Worm (Caenorhabditis elegans) whole organism, L2 larva: ENCODE measurements around the gene phf-32.

ENCODE experiments used
- C34F6.9 ChIP-seq: fragments of 150-350 bp; optimal IDR thresholded peaks from 2 replicates; lab custom pipeline; 2014; ENCODE audit warnings: missing biosample characterization, missing genetic modification characterization
- F13H6.1 ChIP-seq: sonication (generic microtip); optimal IDR thresholded peaks from 2 replicates; lab custom pipeline; 2016; ENCODE audit warnings: missing genetic modification characterization, missing compliant biosample characterization
- R02D3.7 ChIP-seq: fragments of 150-350 bp; optimal IDR thresholded peaks from 2 replicates; lab custom pipeline; 2014; ENCODE audit warnings: missing biosample characterization, missing genetic modification characterization
- Y55F3AM.14 ChIP-seq: fragments of 200-800 bp; sonication (Bioruptor generic); optimal IDR thresholded peaks from 2 replicates; lab custom pipeline; 2018; ENCODE audit warnings: mild to moderate bottlenecking, missing genetic modification characterization, missing compliant biosample characterization
- alr-1 ChIP-seq: fragments of 150-350 bp; optimal IDR thresholded peaks from 2 replicates; lab custom pipeline; 2014; ENCODE audit warnings: missing biosample characterization, missing genetic modification characterization
- ama-1 ChIP-seq: fragments of 150-350 bp; optimal IDR thresholded peaks from 2 replicates; lab custom pipeline; 2018; ENCODE audit warnings: inconsistent platforms
- blmp-1 ChIP-seq: sonication (generic microtip); optimal IDR thresholded peaks from 2 replicates; lab custom pipeline; 2017; ENCODE audit warnings: missing genetic modification characterization, mild to moderate bottlenecking, missing compliant biosample characterization, antibody characterized with exemption, moderate library complexity; ENCODE audit not compliant: insufficient read depth
- ceh-82 ChIP-seq: fragments of 150-350 bp; optimal IDR thresholded peaks from 2 replicates; lab custom pipeline; 2014; ENCODE audit warnings: missing biosample characterization, missing genetic modification characterization
- crh-2 ChIP-seq: sonication (generic microtip); optimal IDR thresholded peaks from 2 replicates; lab custom pipeline; 2017; ENCODE audit warnings: missing biosample characterization, missing genetic modification characterization
- dmd-4 ChIP-seq: sonication (generic microtip); optimal IDR thresholded peaks from 2 replicates; lab custom pipeline; 2017; ENCODE audit warnings: missing biosample characterization, missing genetic modification characterization
- elt-3 ChIP-seq: sonication (generic microtip); optimal IDR thresholded peaks from 2 replicates; lab custom pipeline; 2017; ENCODE audit warnings: missing biosample characterization, missing genetic modification characterization
- fos-1 ChIP-seq: fragments of 150-350 bp; optimal IDR thresholded peaks from 2 replicates; lab custom pipeline; 2014; ENCODE audit warnings: missing biosample characterization, missing genetic modification characterization
- gmeb-1 ChIP-seq: fragments of 150-350 bp; optimal IDR thresholded peaks from 2 replicates; lab custom pipeline; 2014; ENCODE audit warnings: missing biosample characterization, missing genetic modification characterization
- lin-11 ChIP-seq: fragments of 150-350 bp; sonication (generic microtip); optimal IDR thresholded peaks from 2 replicates; lab custom pipeline; 2014; ENCODE audit warnings: missing biosample characterization, missing genetic modification characterization, inconsistent platforms, mixed read lengths
- lin-39 ChIP-seq: fragments of 150-350 bp; optimal IDR thresholded peaks from 2 replicates; lab custom pipeline; 2014; ENCODE audit warnings: missing biosample characterization, missing genetic modification reagents, missing genetic modification characterization
- lsy-2 ChIP-seq, 2 experiments: fragments of 150-350 bp in 1 of 2; sonication (generic microtip) in 1 of 2; optimal IDR thresholded peaks; 2 replicates each; lab custom pipeline; 2014 to 2017; ENCODE audit warnings: missing biosample characterization in 2 of 2, missing genetic modification characterization in 2 of 2
- mbf-1 ChIP-seq: sonication (generic microtip); optimal IDR thresholded peaks from 2 replicates; lab custom pipeline; 2017; ENCODE audit warnings: missing biosample characterization, missing genetic modification characterization
- nhr-10 ChIP-seq: sonication (generic microtip); optimal IDR thresholded peaks from 2 replicates; lab custom pipeline; 2017; ENCODE audit warnings: missing biosample characterization, missing genetic modification characterization
- nhr-11 ChIP-seq: fragments of 150-350 bp; optimal IDR thresholded peaks from 2 replicates; lab custom pipeline; 2014; ENCODE audit warnings: missing biosample characterization, missing genetic modification characterization
- nhr-12 ChIP-seq: fragments of 150-350 bp; optimal IDR thresholded peaks from 2 replicates; lab custom pipeline; 2014; ENCODE audit warnings: missing biosample characterization, missing genetic modification characterization
- nhr-129 ChIP-seq: fragments of 150-350 bp; optimal IDR thresholded peaks from 2 replicates; lab custom pipeline; 2014; ENCODE audit warnings: missing biosample characterization, missing genetic modification characterization
- nhr-21 ChIP-seq: fragments of 150-350 bp; optimal IDR thresholded peaks from 2 replicates; lab custom pipeline; 2014; ENCODE audit warnings: missing biosample characterization, missing genetic modification characterization
- nhr-23 ChIP-seq: fragments of 150-350 bp; optimal IDR thresholded peaks from 2 replicates; lab custom pipeline; 2014; ENCODE audit warnings: missing biosample characterization, missing genetic modification reagents, missing genetic modification characterization
- nhr-25 ChIP-seq: fragments of 150-350 bp; sonication (generic microtip); optimal IDR thresholded peaks from 3 replicates; lab custom pipeline; 2014; ENCODE audit warnings: missing biosample characterization, missing genetic modification characterization
- nhr-6 ChIP-seq: fragments of 150-350 bp; optimal IDR thresholded peaks from 2 replicates; lab custom pipeline; 2014; ENCODE audit warnings: missing biosample characterization, missing genetic modification characterization
- nhr-77 ChIP-seq: fragments of 150-350 bp; optimal IDR thresholded peaks from 2 replicates; lab custom pipeline; 2014; ENCODE audit warnings: missing biosample characterization, missing genetic modification characterization
- peb-1 ChIP-seq: fragments of 150-350 bp; optimal IDR thresholded peaks from 2 replicates; lab custom pipeline; 2014; ENCODE audit warnings: missing biosample characterization, missing genetic modification characterization
- sem-4 ChIP-seq: fragments of 150-350 bp; optimal IDR thresholded peaks from 2 replicates; lab custom pipeline; 2014; ENCODE audit warnings: missing biosample characterization, missing genetic modification reagents, missing genetic modification characterization
- skn-1 ChIP-seq: sonication (generic microtip); optimal IDR thresholded peaks from 2 replicates; lab custom pipeline; 2017; ENCODE audit warnings: missing biosample characterization, missing genetic modification characterization
- snpc-4 ChIP-seq: fragments of 150-350 bp; optimal IDR thresholded peaks from 2 replicates; lab custom pipeline; 2014; ENCODE audit warnings: missing biosample characterization, missing genetic modification characterization
- unc-39 ChIP-seq: fragments of 150-350 bp; optimal IDR thresholded peaks from 2 replicates; lab custom pipeline; 2014; ENCODE audit warnings: missing biosample characterization, missing genetic modification characterization
- unc-62 ChIP-seq: fragments of 150-350 bp; optimal IDR thresholded peaks from 2 replicates; lab custom pipeline; 2014; ENCODE audit warnings: missing biosample characterization, missing genetic modification reagents, missing genetic modification characterization
- zag-1 ChIP-seq: fragments of 150-350 bp; optimal IDR thresholded peaks from 2 replicates; lab custom pipeline; 2014; ENCODE audit warnings: missing biosample characterization, missing genetic modification characterization
- ztf-11 ChIP-seq: sonication (generic microtip); optimal IDR thresholded peaks from 2 replicates; lab custom pipeline; 2017; ENCODE audit warnings: missing biosample characterization, missing genetic modification characterization

The phf-32 gene

ce11 chrX:12348329-12348728 is 41.7 kb downstream of the phf-32 start, which contains the start of gene F42F12.14:
Gene F42F12.14 (plus strand): TSS chrX:12348629.
- no peak for TF ChIP-seq ztf-11 (tag; lab: Kevin White, UChicago)
- no peak for TF ChIP-seq nhr-129 (tag; lab: Kevin White, UChicago)

- peak; percentile 3 for TF ChIP-seq fos-1 (tag; lab: Kevin White, UChicago)
- no peak for TF ChIP-seq blmp-1 (tag; lab: Kevin White, UChicago)
Measured at ce11 chrX:12350207-12350606, 43.5 kb downstream of the phf-32 start, which contains the start of gene F42F12.3. Gene F42F12.3 (plus strand): TSS chrX:12350578.

ce11 chrX:12352872-12353271 is 46.2 kb downstream of the phf-32 start, which contains the start of gene F42F12.4:
Gene F42F12.4 (minus strand): TSS chrX:12352947.
- TF ChIP-seq fos-1 (tag; lab: Kevin White, UChicago) (peak; percentile 11), F13H6.1 (tag; lab: Kevin White, UChicago) (no peak)

DNA sequence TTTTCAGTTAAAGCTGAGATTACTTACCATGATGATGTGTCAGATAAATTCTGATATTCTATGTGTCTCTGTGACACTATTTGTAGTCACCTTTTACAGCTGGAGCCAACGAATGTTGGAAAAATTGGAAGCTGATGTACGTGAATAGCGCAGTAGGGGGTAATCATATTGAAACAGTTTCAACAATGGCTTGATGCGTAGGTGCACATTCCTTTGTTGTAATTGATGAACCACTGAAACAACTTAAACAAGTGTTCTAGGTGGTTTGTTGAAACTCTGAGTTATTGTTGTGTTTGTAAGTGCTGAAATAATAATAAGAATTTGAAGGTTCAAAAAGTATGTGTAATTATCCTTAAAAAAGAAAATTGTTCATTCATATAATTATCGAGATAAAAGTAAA is 49.9 kb downstream of the phf-32 start, which contains the start of gene nspc-12:
Gene nspc-12 (minus strand): TSS at position 101 of the 400 bp plus-strand sequence.
- TF ChIP-seq zag-1 (tag; lab: Kevin White, UChicago): no peak
- TF ChIP-seq skn-1 (tag; lab: Kevin White, UChicago): no peak
- no peak for TF ChIP-seq lin-39 (tag; lab: Kevin White, UChicago)
- no peak for TF ChIP-seq nhr-77
- no peak for TF ChIP-seq fos-1 (tag; lab: Kevin White, UChicago)
- TF ChIP-seq nhr-23 (tag; lab: Kevin White, UChicago): no peak
- no peak for TF ChIP-seq crh-2
- TF ChIP-seq Y55F3AM.14: no peak
- no peak for TF ChIP-seq gmeb-1
- no peak for TF ChIP-seq blmp-1 (tag; lab: Kevin White, UChicago)
- no peak for TF ChIP-seq nhr-21 (tag; lab: Kevin White, UChicago)
- no peak for TF ChIP-seq nhr-10 (tag; lab: Kevin White, UChicago)
- no peak for TF ChIP-seq elt-3 (tag; lab: Kevin White, UChicago)
- TF ChIP-seq sem-4 (tag; lab: Kevin White, UChicago): no peak
- TF ChIP-seq lsy-2 (tag; optimal IDR thresholded peaks at IDR 0.05; lab: Kevin White, UChicago): no peak
- no peak for TF ChIP-seq nhr-25 (tag; lab: Kevin White, UChicago)
- no peak for TF ChIP-seq unc-62 (GFP tag; lab: Kevin White, UChicago)
- no peak for TF ChIP-seq ama-1 (lab: Kevin White, UChicago)
- no peak for TF ChIP-seq nhr-6 (tag; lab: Kevin White, UChicago)

ce11 chrX:12357127-12357526 is 50.5 kb downstream of the phf-32 start, which contains the start of gene nspc-13:
Gene nspc-13 (plus strand): TSS chrX:12357427.
- TF ChIP-seq ceh-82 (tag; lab: Kevin White, UChicago) (no peak), alr-1 (tag; lab: Kevin White, UChicago) (no peak), nhr-12 (tag; lab: Kevin White, UChicago) (no peak), skn-1 (tag; lab: Kevin White, UChicago) (no peak), nhr-77 (no peak), elt-3 (tag; lab: Kevin White, UChicago) (no peak), nhr-11 (tag; lab: Kevin White, UChicago) (no peak), peb-1 (no peak), nhr-129 (tag; lab: Kevin White, UChicago) (no peak), dmd-4 (tag; lab: Kevin White, UChicago) (no peak), lin-11 (tag; lab: Kevin White, UChicago) (no peak), mbf-1 (no peak), sem-4 (tag; lab: Kevin White, UChicago) (no peak), Y55F3AM.14 (no peak), snpc-4 (tag; lab: Kevin White, UChicago) (no peak), unc-39 (tag; lab: Kevin White, UChicago) (no peak), R02D3.7 (tag; lab: Kevin White, UChicago) (no peak), F13H6.1 (tag; lab: Kevin White, UChicago) (no peak), C34F6.9 (no peak), blmp-1 (tag; lab: Kevin White, UChicago) (no peak)
